Worm (Caenorhabditis elegans): ENCODE measurements around the gene oac-40.

oac-40 gene

DNA sequence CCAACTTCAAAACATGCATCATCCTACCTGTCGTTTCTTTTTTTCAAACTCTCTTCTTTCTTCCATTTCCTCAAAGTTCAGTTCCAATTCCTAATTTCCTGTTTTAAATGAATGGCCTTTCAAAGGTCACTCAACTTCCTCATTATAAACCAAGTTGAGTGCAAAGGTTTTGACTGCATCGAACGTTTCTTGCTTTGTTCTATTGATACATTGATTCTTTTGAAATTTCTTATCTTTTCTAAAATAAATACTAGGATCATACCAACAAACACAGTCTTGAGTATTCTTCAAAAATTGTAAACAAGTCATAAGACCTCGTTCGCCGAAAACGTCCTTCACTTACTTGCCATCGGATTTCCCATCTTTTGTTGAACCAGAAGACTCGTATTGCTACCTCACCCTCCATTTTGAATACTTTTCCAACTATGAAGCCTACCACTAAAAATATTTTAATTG lies 26.4 kb upstream of the oac-40 start, which contains the start of gene F59E11.7:
Gene F59E11.7, plus strand, starts transcription at position 51 of the 456 bp plus-strand sequence.
- no peak for TF ChIP-seq flt-1 (GFP tag; IDR thresholded peaks at IDR 0.05)
- TF ChIP-seq ztf-29 (GFP tag; IDR thresholded peaks at IDR 0.05): no peak
- no peak for TF ChIP-seq tab-1 (GFP tag; IDR thresholded peaks at IDR 0.05)
- no peak for TF ChIP-seq klf-2 (GFP tag; conservative IDR thresholded peaks at IDR 0.05)
- no peak for TF ChIP-seq ref-1 (GFP tag; conservative IDR thresholded peaks at IDR 0.05)
- no peak for TF ChIP-seq cog-1 (tag; optimal IDR thresholded peaks at IDR 0.05)
- TF ChIP-seq ztf-23 (GFP tag; IDR thresholded peaks at IDR 0.05): no peak
- no peak for TF ChIP-seq med-1 (GFP tag; optimal IDR thresholded peaks at IDR 0.05; ENCODE audit: insufficient read depth)
- TF ChIP-seq T22C8.4 (GFP tag; IDR thresholded peaks at IDR 0.05): no peak

DNA sequence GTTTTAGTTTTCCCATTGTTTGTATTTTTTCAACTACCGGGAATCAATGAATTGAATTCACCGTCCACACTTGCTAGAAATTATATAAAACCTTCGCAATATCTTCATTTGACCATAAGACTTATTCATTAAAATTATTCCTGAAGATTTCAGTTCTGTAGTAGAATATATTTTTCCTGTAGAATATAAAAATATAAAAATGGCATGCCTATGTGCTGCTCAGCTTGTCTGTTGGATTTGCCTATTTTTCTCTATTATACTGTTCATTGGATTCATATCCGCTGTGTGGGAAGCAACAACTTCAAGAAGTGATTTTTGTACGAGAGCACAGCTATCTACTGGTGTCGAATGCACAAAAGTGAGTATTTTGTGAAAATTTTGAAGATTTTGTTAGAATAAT lies 24.9 kb upstream of the oac-40 start, which contains the start of gene F59E11.6:
Gene F59E11.6, plus strand, starts transcription at position 111 of the 400 bp plus-strand sequence.
- TF ChIP-seq ztf-23 (GFP tag; IDR thresholded peaks at IDR 0.05): no peak
- TF ChIP-seq T22C8.4 (GFP tag; IDR thresholded peaks at IDR 0.05): no peak
- no peak for TF ChIP-seq med-1 (GFP tag; optimal IDR thresholded peaks at IDR 0.05; ENCODE audit: insufficient read depth)
- TF ChIP-seq klf-2 (GFP tag; conservative IDR thresholded peaks at IDR 0.05): no peak
- no peak for TF ChIP-seq cog-1 (tag; optimal IDR thresholded peaks at IDR 0.05)
- no peak for TF ChIP-seq flt-1 (GFP tag; IDR thresholded peaks at IDR 0.05)
- no peak for TF ChIP-seq tab-1 (GFP tag; IDR thresholded peaks at IDR 0.05)
- TF ChIP-seq ref-1 (GFP tag; conservative IDR thresholded peaks at IDR 0.05): no peak
- TF ChIP-seq ztf-29 (GFP tag; IDR thresholded peaks at IDR 0.05): no peak

DNA sequence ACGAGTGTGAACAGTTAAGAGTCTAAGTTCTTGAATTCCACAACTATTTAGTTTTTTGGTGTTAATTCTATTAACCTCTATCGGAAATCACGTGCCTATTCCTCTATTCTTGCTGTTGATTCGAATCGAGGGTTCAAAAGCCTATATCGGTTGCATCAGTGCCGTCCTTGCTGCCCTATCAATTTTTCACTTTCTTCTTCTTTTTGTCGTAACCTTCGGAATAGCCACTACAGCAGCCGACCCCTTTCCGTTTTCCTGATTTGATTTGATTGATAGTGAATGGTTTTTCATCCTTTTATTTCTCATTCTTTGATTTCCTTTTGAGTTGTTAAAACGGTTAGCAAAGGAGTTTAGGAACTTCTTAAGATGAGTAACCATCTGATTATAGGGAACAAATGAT lies 22.3 kb upstream of the oac-40 start:
- TF ChIP-seq flt-1 (GFP tag; IDR thresholded peaks at IDR 0.05) (no peak), tab-1 (GFP tag; IDR thresholded peaks at IDR 0.05) (no peak), med-1 (GFP tag; optimal IDR thresholded peaks at IDR 0.05; ENCODE audit: insufficient read depth) (no peak), ztf-29 (GFP tag; IDR thresholded peaks at IDR 0.05) (no peak), ref-1 (GFP tag; conservative IDR thresholded peaks at IDR 0.05) (no peak), cog-1 (tag; optimal IDR thresholded peaks at IDR 0.05) (no peak), T22C8.4 (GFP tag; IDR thresholded peaks at IDR 0.05) (no peak), ztf-23 (GFP tag; IDR thresholded peaks at IDR 0.05) (no peak), klf-2 (GFP tag; conservative IDR thresholded peaks at IDR 0.05) (no peak)

DNA sequence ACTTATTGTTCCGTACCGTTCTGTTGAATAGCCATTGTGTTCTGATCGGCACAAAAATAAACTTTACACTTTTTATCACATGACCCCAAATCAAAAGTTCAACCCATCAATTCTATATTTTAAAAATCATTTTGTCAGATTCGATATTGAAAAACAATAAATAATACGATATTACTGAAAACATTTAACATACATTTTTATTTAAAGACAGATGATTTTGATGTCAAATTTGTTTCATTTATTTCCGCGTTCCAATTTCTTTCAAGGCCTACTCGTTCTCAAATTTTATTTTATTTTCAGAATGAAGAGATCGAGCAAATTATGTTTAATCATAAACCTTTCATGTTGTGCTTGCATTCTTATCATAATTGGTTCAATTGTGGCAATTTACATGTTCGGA lies 21.8 kb upstream of the oac-40 start, which contains the start of gene F59E11.5:
Gene F59E11.5, plus strand, starts transcription at position 301 of the 400 bp plus-strand sequence.
- no peak for TF ChIP-seq tab-1 (GFP tag; IDR thresholded peaks at IDR 0.05)

DNA sequence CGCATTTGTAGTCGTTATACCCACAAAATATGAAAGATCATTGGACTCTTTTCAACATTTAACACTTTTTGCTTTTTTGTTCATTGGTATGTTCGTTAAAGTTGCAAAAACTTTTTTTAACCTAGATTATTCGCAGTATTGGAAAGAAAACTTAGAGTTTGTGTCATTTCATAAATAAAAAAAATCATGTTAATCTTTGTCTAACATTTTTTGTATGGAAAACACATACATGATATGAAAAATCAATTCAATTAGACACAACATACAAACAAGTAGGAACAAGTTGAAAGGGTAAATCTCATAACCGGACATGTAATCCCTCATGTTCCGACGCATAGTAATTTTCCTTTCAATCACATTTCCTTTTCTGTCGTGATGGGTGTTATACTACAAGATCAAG lies 15.4 kb upstream of the oac-40 start, which contains the start of gene F59E11.2:
Gene F59E11.2, plus strand, starts transcription at position 301 of the 400 bp plus-strand sequence.
- TF ChIP-seq flt-1 (GFP tag; IDR thresholded peaks at IDR 0.05) (no peak), ref-1 (GFP tag; conservative IDR thresholded peaks at IDR 0.05) (no peak), klf-2 (GFP tag; conservative IDR thresholded peaks at IDR 0.05) (no peak), tab-1 (GFP tag; IDR thresholded peaks at IDR 0.05) (no peak), med-1 (GFP tag; optimal IDR thresholded peaks at IDR 0.05; ENCODE audit: insufficient read depth) (no peak), cog-1 (tag; optimal IDR thresholded peaks at IDR 0.05) (no peak), ztf-23 (GFP tag; IDR thresholded peaks at IDR 0.05) (no peak), ztf-29 (GFP tag; IDR thresholded peaks at IDR 0.05) (no peak)

DNA sequence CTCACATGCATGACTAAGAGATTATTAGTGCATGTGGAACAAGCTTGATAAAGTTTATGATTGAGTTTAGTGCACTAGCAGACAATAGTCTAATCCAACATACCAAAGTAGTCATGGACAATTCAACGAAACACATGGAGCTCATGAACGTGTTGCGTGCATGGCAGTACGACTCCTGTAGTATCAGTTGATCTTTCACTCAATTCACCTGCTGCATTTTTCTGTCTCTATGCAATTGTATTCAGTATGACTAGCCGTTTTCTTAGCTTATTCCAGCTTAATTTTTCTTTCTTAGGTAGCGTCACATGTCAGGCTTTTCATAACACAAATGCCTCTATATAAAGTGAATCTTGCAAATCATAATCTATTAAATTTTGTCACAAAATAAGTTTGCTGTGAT lies 13.3 kb upstream of the oac-40 start, which contains the start of gene srx-1:
Gene srx-1, plus strand, starts transcription at position 382 of the 400 bp plus-strand sequence.
- TF ChIP-seq ztf-29 (GFP tag; IDR thresholded peaks at IDR 0.05) (no peak), klf-2 (GFP tag; conservative IDR thresholded peaks at IDR 0.05) (no peak), tab-1 (GFP tag; IDR thresholded peaks at IDR 0.05) (no peak)

DNA sequence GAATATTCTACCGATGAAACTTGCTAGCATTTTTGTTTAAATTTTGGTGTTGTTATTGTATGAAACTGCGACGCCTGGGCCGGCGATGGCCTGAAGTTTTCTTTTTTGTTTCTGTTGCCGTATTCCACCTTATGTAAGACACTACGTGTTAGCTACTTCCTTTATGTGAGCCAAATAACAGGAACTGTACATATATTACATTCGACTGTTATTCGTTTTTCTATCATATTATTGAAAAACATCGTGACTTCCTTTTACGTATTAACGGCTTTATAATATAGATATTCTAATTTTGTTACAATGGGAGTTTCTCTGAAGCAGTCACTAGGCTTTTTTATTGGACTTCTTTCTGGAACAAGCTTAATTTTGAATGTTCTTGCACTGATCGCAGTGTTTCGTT lies 11.3 kb upstream of the oac-40 start, which contains the start of gene srx-3:
Gene srx-3, plus strand, starts transcription at position 301 of the 400 bp plus-strand sequence.
- TF ChIP-seq flt-1 (GFP tag; IDR thresholded peaks at IDR 0.05) (no peak), med-1 (GFP tag; optimal IDR thresholded peaks at IDR 0.05; ENCODE audit: insufficient read depth) (no peak), ref-1 (GFP tag; conservative IDR thresholded peaks at IDR 0.05) (no peak), klf-2 (GFP tag; conservative IDR thresholded peaks at IDR 0.05) (no peak), ztf-29 (GFP tag; IDR thresholded peaks at IDR 0.05) (no peak), tab-1 (GFP tag; IDR thresholded peaks at IDR 0.05) (no peak)

DNA sequence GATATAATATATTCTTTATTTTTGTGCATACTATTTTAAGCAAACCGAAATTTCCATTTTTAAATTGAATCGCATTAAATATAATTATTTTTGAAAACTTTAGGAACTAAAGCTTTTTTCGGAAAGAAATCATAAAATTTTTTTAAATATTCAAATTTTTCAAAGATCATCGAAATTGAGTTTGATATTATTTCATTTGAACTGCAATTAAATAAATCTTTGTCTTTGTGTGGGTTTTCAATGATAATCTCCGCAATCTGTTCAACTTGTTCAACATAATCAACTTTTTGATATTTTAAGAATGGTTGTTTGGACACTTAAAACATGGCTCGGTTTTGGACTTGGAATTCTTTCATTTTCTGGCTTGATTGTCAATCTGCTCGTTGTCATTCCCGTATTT lies 7.4 kb upstream of the oac-40 start, which contains the start of gene srx-2:
Gene srx-2, plus strand, starts transcription at position 301 of the 400 bp plus-strand sequence.
- TF ChIP-seq ztf-23 (GFP tag; IDR thresholded peaks at IDR 0.05): no peak
- no peak for TF ChIP-seq flt-1 (GFP tag; IDR thresholded peaks at IDR 0.05)
- TF ChIP-seq klf-2 (GFP tag; conservative IDR thresholded peaks at IDR 0.05): no peak
- TF ChIP-seq med-1 (GFP tag; optimal IDR thresholded peaks at IDR 0.05; ENCODE audit: insufficient read depth): no peak
- TF ChIP-seq T22C8.4 (GFP tag; IDR thresholded peaks at IDR 0.05): no peak
- TF ChIP-seq tab-1 (GFP tag; IDR thresholded peaks at IDR 0.05): no peak
- TF ChIP-seq ztf-29 (GFP tag; IDR thresholded peaks at IDR 0.05): no peak
- no peak for TF ChIP-seq cog-1 (tag; optimal IDR thresholded peaks at IDR 0.05)

DNA sequence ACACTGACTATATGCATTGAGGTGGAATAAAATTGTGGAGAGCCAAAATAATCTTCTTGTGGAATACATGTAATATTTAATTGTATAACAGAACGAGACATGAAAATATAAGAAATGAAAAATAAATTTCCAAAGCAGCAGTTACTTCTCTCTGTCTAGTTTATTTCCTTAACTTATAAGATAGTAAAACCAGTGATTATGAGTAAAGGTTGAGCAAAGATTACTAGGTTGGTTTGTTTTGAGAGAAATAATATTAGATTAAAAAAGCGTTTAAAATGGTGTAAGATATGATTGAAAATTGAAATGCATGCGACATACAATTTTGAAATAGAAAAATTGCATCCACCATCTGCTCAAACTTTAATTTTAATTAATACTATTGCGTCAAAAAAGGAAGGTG lies 2.8 kb upstream of the oac-40 start, which contains the start of gene srh-201:
Gene srh-201, minus strand, starts transcription at position 101 of the 400 bp plus-strand sequence.
- TF ChIP-seq tab-1 (GFP tag; IDR thresholded peaks at IDR 0.05) (no peak), cog-1 (tag; optimal IDR thresholded peaks at IDR 0.05) (no peak), flt-1 (GFP tag; IDR thresholded peaks at IDR 0.05) (no peak), ztf-23 (GFP tag; IDR thresholded peaks at IDR 0.05) (no peak)

DNA sequence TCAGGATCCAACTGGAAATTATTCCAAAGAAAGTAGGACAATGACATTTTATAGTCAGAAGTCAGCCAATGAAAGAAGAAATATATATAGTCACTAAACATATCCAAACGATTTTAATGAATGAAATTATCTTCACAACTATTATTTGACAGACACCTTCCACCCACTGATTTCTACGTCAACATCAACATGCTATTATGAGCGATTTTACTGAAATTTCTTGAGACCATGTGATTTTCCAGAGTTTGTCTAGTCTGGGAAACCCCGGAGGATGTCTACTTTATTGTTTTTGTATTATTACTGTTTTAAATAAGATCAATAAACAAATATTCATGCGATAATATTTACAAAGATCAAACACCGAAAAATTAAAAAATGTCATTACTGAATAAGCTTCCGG lies 1.0 kb upstream of the oac-40 start, which contains the start of gene srt-18:
Gene srt-18, minus strand, starts transcription at position 101 of the 400 bp plus-strand sequence.
- TF ChIP-seq ztf-29 (GFP tag; IDR thresholded peaks at IDR 0.05): no peak
- no peak for TF ChIP-seq T22C8.4 (GFP tag; IDR thresholded peaks at IDR 0.05)
- TF ChIP-seq cog-1 (tag; optimal IDR thresholded peaks at IDR 0.05): no peak
- no peak for TF ChIP-seq med-1 (GFP tag; optimal IDR thresholded peaks at IDR 0.05; ENCODE audit: insufficient read depth)
- no peak for TF ChIP-seq tab-1 (GFP tag; IDR thresholded peaks at IDR 0.05)
- no peak for TF ChIP-seq ztf-23 (GFP tag; IDR thresholded peaks at IDR 0.05)
- no peak for TF ChIP-seq klf-2 (GFP tag; conservative IDR thresholded peaks at IDR 0.05)
- no peak for TF ChIP-seq ref-1 (GFP tag; conservative IDR thresholded peaks at IDR 0.05)
- no peak for TF ChIP-seq flt-1 (GFP tag; IDR thresholded peaks at IDR 0.05)

All from whole organism, midembryonic.